Fruit fly (Drosophila melanogaster) whole organism, prepupa: Measurements from ENCODE around the gene lawc.

Experiments
- CG11294 ChIP-seq: fragments of 200-800 bp; sonication (Bioruptor generic); IDR thresholded peaks from 2 replicates; pipeline ENCODE4 v1.3.6; 2022; ENCODE audit warnings: missing biosample characterization, missing genetic modification characterization
- Met ChIP-seq: fragments of 200-800 bp; sonication (Bioruptor generic); optimal IDR thresholded peaks from 3 replicates; lab custom pipeline; 2016; ENCODE audit warnings: missing biosample characterization, missing genetic modification characterization
- OdsH ChIP-seq: fragments of 200-800 bp; sonication (Bioruptor generic); optimal IDR thresholded peaks from 3 replicates; lab custom pipeline; 2016; ENCODE audit warnings: missing biosample characterization, missing genetic modification characterization
- fkh ChIP-seq: fragments of 200-800 bp; sonication (Bioruptor generic); optimal IDR thresholded peaks from 3 replicates; lab custom pipeline; 2017; ENCODE audit warnings: missing biosample characterization, mild to moderate bottlenecking, missing genetic modification characterization, moderate library complexity
- net ChIP-seq: fragments of 200-800 bp; sonication (Bioruptor generic); optimal IDR thresholded peaks from 3 replicates; lab custom pipeline; 2016; ENCODE audit warnings: missing biosample characterization, missing genetic modification characterization

dm6 chrX:8460232-8460631, 48.8 kb upstream of the lawc start:
- TF ChIP-seq CG11294 (GFP tag; lab: Robert Waterston, UW) = no peak
- no peak for TF ChIP-seq OdsH (GFP tag; lab: Kevin White, UChicago)
- no peak for TF ChIP-seq fkh (GFP tag; lab: Kevin White, UChicago)
- no peak for TF ChIP-seq Met (GFP tag; lab: Kevin White, UChicago)
- no peak for TF ChIP-seq net (GFP tag; lab: Kevin White, UChicago)
